Fruit fly (Drosophila melanogaster) Kc167 (cell line): ENCODE data around the gene CG15571.

Source experiments
- Myc ChIP-seq: fragments of >200 bp; optimal IDR thresholded peaks from 2 replicates; lab custom pipeline; 2017; ENCODE audit warnings: missing external identifiers
- Sin3A ChIP-seq: fragments of >200 bp; optimal IDR thresholded peaks from 2 replicates; lab custom pipeline; 2018; ENCODE audit warnings: missing external identifiers
- h ChIP-seq: fragments of >200 bp; optimal IDR thresholded peaks from 3 replicates; lab custom pipeline; 2018; ENCODE audit warnings: missing external identifiers
- insv ChIP-seq: fragments of >200 bp; optimal IDR thresholded peaks from 3 replicates; lab custom pipeline; 2018; ENCODE audit warnings: missing external identifiers
- psq ChIP-seq: fragments of >200 bp; optimal IDR thresholded peaks from 2 replicates; lab custom pipeline; 2017; ENCODE audit warnings: missing external identifiers
- ttk ChIP-seq: sonication (Bioruptor generic); optimal IDR thresholded peaks from 2 replicates; lab custom pipeline; 2017; ENCODE audit warnings: missing external identifiers

DNA sequence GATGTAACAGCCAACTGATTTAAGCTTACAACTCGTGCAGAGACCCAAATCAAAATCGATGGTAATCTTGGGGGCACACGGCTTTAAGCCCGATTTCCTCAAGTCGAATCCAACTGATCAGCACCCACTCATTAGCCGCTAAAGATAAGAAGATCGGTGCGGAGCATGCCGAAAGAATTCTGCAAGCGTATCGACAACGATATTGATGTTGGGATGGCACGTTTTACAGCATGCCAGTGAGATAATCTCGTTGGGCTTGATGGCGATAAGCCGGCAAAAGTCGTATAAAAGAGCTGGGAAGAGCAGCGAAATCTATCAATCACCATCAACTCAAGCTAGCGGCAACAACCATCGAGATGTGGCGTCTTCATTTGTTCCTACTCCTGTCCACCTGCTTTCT, 676 bp upstream of the CG15571 start, which contains the start of gene CG15570:
- TF ChIP-seq psq (lab: Kevin White, UChicago): no peak
- TF ChIP-seq h (lab: Kevin White, UChicago): no peak
- no peak for TF ChIP-seq Sin3A
- TF ChIP-seq Myc (lab: Kevin White, UChicago): no peak
- no peak for TF ChIP-seq insv
- no peak for TF ChIP-seq ttk
